Fruit fly (Drosophila melanogaster): ENCODE measurements around the gene kst.

Gene kst

dm6 chr3L:3334784-3335183 is 1.9 kb upstream of the kst start, which contains the start of gene CG14969 (continued):
- TF ChIP-seq CG4617 (GFP tag; optimal IDR thresholded peaks at IDR 0.05; ENCODE audit: borderline replicate concordance) = peak; percentile 67
- TF ChIP-seq prd (optimal IDR thresholded peaks at IDR 0.05) = no peak
- no peak for TF ChIP-seq prd (GFP tag; IDR thresholded peaks at IDR 0.05)
- TF ChIP-seq pfk (GFP tag; optimal IDR thresholded peaks at IDR 0.05) = no peak
- peak; percentile 37 for TF ChIP-seq CG12659 (GFP tag; optimal IDR thresholded peaks at IDR 0.05)
- peak in 1 of 2 experiments; percentile 0 for TF ChIP-seq insv (GFP tag; optimal IDR thresholded peaks at IDR 0.05)
- TF ChIP-seq Asciz (GFP tag; optimal IDR thresholded peaks at IDR 0.05) = no peak
- no peak for TF ChIP-seq CG6813 (GFP tag; optimal IDR thresholded peaks at IDR 0.05)
- TF ChIP-seq Gug (GFP tag; IDR thresholded peaks at IDR 0.05) = no peak
- no peak for TF ChIP-seq HHEX (GFP tag; optimal IDR thresholded peaks at IDR 0.05)
- peak; percentile 31 for TF ChIP-seq YL-1 (GFP tag; optimal IDR thresholded peaks at IDR 0.05)
- TF ChIP-seq CG9932 (GFP tag; IDR thresholded peaks at IDR 0.05) = no peak
- no peak for TF ChIP-seq fu2 (GFP tag; optimal IDR thresholded peaks at IDR 0.05)
- TF ChIP-seq gem (tag; optimal IDR thresholded peaks at IDR 0.05) = no peak
- TF ChIP-seq corto (GFP tag; optimal IDR thresholded peaks at IDR 0.05) = no peak
- no peak for TF ChIP-seq sc (optimal IDR thresholded peaks at IDR 0.05)
- no peak for TF ChIP-seq sc (GFP tag; optimal IDR thresholded peaks at IDR 0.05)
- TF ChIP-seq B-H2 (GFP tag; optimal IDR thresholded peaks at IDR 0.05) = no peak
- peak; percentile 3 for TF ChIP-seq CG8924 (tag; optimal IDR thresholded peaks at IDR 0.05)
- no peak for TF ChIP-seq Six4 (GFP tag; optimal IDR thresholded peaks at IDR 0.05)
- TF ChIP-seq Hmr (GFP tag; optimal IDR thresholded peaks at IDR 0.05) = no peak
- peak; percentile 3 for TF ChIP-seq her (GFP tag; optimal IDR thresholded peaks at IDR 0.05)
- TF ChIP-seq repo (GFP tag; optimal IDR thresholded peaks at IDR 0.05) = no peak
- TF ChIP-seq CG16813 (GFP tag; IDR thresholded peaks at IDR 0.05; ENCODE audit: partially characterized antibody) = 0 out of 3 replicates have a peak, but pooled peaks have one; percentile 25
- no peak for TF ChIP-seq CG14441 (GFP tag; IDR thresholded peaks at IDR 0.05)
- TF ChIP-seq CG8359 (GFP tag; optimal IDR thresholded peaks at IDR 0.05; ENCODE audit: borderline replicate concordance) = no peak
- TF ChIP-seq CG30020 (tag; optimal IDR thresholded peaks at IDR 0.05) = peak; percentile 28
- no peak for TF ChIP-seq Blimp-1 (GFP tag; optimal IDR thresholded peaks at IDR 0.05)
- TF ChIP-seq Ets65A (GFP tag) = peak; percentile 29
- no peak for TF ChIP-seq Lhr (GFP tag; optimal IDR thresholded peaks at IDR 0.05)
- TF ChIP-seq Hsf (GFP tag; optimal IDR thresholded peaks at IDR 0.05) = no peak
- no peak for TF ChIP-seq CG15479 (GFP tag; optimal IDR thresholded peaks at IDR 0.05)
- no peak for TF ChIP-seq Sin3A (optimal IDR thresholded peaks at IDR 0.05)
- no peak for TF ChIP-seq Pdp1 (GFP tag; optimal IDR thresholded peaks at IDR 0.05)
- no peak for TF ChIP-seq GATAe (GFP tag; conservative IDR thresholded peaks at IDR 0.05)
- TF ChIP-seq pnt (GFP tag; optimal IDR thresholded peaks at IDR 0.05) = no peak
- TF ChIP-seq ranshi (GFP tag; IDR thresholded peaks at IDR 0.05) = no peak
- TF ChIP-seq exex (tag; optimal IDR thresholded peaks at IDR 0.05) = no peak
- TF ChIP-seq wek (GFP tag; optimal IDR thresholded peaks at IDR 0.05) = no peak
- peak; percentile 50 for TF ChIP-seq stwl (tag; optimal IDR thresholded peaks at IDR 0.05)
- TF ChIP-seq CG12155 (GFP tag; optimal IDR thresholded peaks at IDR 0.05) = no peak
- TF ChIP-seq HLH54F (GFP tag; optimal IDR thresholded peaks at IDR 0.05) = peak; percentile 4
- no peak for TF ChIP-seq CG18619 (GFP tag; optimal IDR thresholded peaks at IDR 0.05)
- peak; percentile 94 for TF ChIP-seq Dp (GFP tag; optimal IDR thresholded peaks at IDR 0.05)
- TF ChIP-seq CG10209 (GFP tag; optimal IDR thresholded peaks at IDR 0.05) = no peak
- no peak for TF ChIP-seq cas (GFP tag; IDR thresholded peaks at IDR 0.05)
- TF ChIP-seq CG5953 (GFP tag; IDR thresholded peaks at IDR 0.05) = no peak
- TF ChIP-seq knrl (GFP tag; IDR thresholded peaks at IDR 0.05; ENCODE audit: partially characterized antibody) = peak; percentile 39; the same call in 2 of the 3 replicates
- no peak for TF ChIP-seq emc (GFP tag; optimal IDR thresholded peaks at IDR 0.05)
- no peak for TF ChIP-seq tup (GFP tag; optimal IDR thresholded peaks at IDR 0.05)
- no peak for TF ChIP-seq hth (optimal IDR thresholded peaks at IDR 0.05)
- TF ChIP-seq Hr39 (optimal IDR thresholded peaks at IDR 0.05) = no peak
